Worm (Caenorhabditis elegans): ENCODE results near the gene F01G10.9.

F01G10.9 gene

DNA sequence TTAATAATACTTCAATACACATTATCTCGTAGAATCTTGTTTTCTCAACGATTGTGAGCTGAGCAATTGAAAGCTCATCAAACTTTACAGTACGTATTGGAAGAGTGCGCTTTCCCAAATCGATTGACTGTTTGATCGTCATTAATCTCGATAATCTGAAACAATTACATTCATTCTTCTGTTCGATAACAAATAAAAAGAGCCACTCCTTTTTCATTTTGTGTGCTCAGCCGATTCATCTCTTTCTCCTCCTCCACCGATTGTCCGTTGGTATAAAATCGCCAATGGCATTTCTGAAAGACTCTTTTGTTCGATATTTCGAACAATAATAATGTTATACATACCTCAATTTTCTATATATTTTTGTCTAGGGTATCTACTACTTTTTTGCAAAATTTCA is 35.7 kb downstream of the F01G10.9 start, which contains the start of gene nas-12:
TSS of gene nas-12 (plus strand) at position 301 of the 400 bp plus-strand sequence.
- TF ChIP-seq unc-42 (tag; optimal IDR thresholded peaks at IDR 0.05) (no peak), ceh-30 (tag; optimal IDR thresholded peaks at IDR 0.05) (no peak), ceh-45 (GFP tag; IDR thresholded peaks at IDR 0.05) (no peak), hlh-6 (tag; optimal IDR thresholded peaks at IDR 0.05) (no peak), rnt-1 (tag; optimal IDR thresholded peaks at IDR 0.05) (no peak), nhr-11 (tag; optimal IDR thresholded peaks at IDR 0.05) (no peak), K02D7.2 (tag; optimal IDR thresholded peaks at IDR 0.05) (no peak), ahr-1 (tag; optimal IDR thresholded peaks at IDR 0.05) (no peak), ceh-19 (GFP tag; optimal IDR thresholded peaks at IDR 0.05) (no peak), C08G9.2 (tag; optimal IDR thresholded peaks at IDR 0.05) (no peak), ztf-16 (tag; optimal IDR thresholded peaks at IDR 0.05) (no peak), madf-2 (tag; optimal IDR thresholded peaks at IDR 0.05) (no peak), nhr-232 (tag; optimal IDR thresholded peaks at IDR 0.05) (no peak)

DNA sequence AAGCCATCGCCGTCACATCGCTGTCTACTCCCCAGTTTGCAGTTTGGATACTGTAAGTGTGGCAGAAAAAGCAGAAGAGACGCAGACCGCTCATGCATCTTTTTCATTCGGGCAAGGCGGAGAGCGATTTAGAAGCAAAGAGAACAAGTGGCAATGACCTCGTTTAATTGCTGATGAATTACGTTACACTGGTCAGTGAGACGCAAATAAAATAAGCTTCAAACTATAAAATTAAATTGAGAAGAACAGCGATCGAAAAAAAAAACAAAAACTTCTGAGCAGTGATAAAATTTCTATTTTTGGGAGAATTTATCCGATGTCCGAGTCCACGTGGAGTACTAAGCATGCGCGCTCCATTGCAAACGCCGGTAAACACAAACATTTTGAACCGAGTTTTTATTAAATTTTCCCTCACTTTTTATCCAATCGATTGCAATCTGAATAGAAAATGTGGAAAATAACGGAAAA is 37.3 kb downstream of the F01G10.9 start, which contains the start of gene C24F3.2:
TSS of gene C24F3.2 (plus strand) at position 418 of the 468 bp plus-strand sequence.
- no peak for TF ChIP-seq ama-1 (optimal IDR thresholded peaks at IDR 0.05)
- TF ChIP-seq odd-2 (tag; optimal IDR thresholded peaks at IDR 0.05), result no peak
- peak; percentile 75 for TF ChIP-seq unc-42 (tag; optimal IDR thresholded peaks at IDR 0.05)
- TF ChIP-seq Y22D7AL.16 (tag; optimal IDR thresholded peaks at IDR 0.05), result no peak
- TF ChIP-seq fkh-6 (tag; optimal IDR thresholded peaks at IDR 0.05), result no peak
- peak; percentile 17 for TF ChIP-seq nfya-1 (tag; optimal IDR thresholded peaks at IDR 0.05)
- TF ChIP-seq eyg-1 (tag; optimal IDR thresholded peaks at IDR 0.05), result no peak
- no peak for TF ChIP-seq ceh-48 (tag; optimal IDR thresholded peaks at IDR 0.05)
- no peak for TF ChIP-seq fax-1 (tag; optimal IDR thresholded peaks at IDR 0.05)
- TF ChIP-seq pha-4 (tag; optimal IDR thresholded peaks at IDR 0.05), result no peak
- no peak for TF ChIP-seq ceh-22 (tag; optimal IDR thresholded peaks at IDR 0.05)
- no peak for TF ChIP-seq tbx-7 (tag; optimal IDR thresholded peaks at IDR 0.05)
- no peak for TF ChIP-seq sox-2 (GFP tag; IDR thresholded peaks at IDR 0.05)
- TF ChIP-seq ceh-18 (tag; optimal IDR thresholded peaks at IDR 0.05), result peak; percentile 29
- TF ChIP-seq ceh-2 (tag; optimal IDR thresholded peaks at IDR 0.05), result peak; percentile 26
- no peak for TF ChIP-seq gmeb-2 (tag; optimal IDR thresholded peaks at IDR 0.05)
- TF ChIP-seq dmd-4 (tag; optimal IDR thresholded peaks at IDR 0.05; ENCODE audit: borderline replicate concordance), result no peak
- TF ChIP-seq elt-4 (tag; optimal IDR thresholded peaks at IDR 0.05), result no peak
- peak; percentile 68 for TF ChIP-seq ref-2 (tag; optimal IDR thresholded peaks at IDR 0.05)
- no peak for TF ChIP-seq lin-11 (tag; optimal IDR thresholded peaks at IDR 0.05)
- peak; percentile 30 for TF ChIP-seq tbx-2 (tag; optimal IDR thresholded peaks at IDR 0.05)
- TF ChIP-seq syd-9 (tag; optimal IDR thresholded peaks at IDR 0.05), result peak; percentile 6
- no peak for TF ChIP-seq unc-3 (GFP tag; conservative IDR thresholded peaks at IDR 0.05)
- TF ChIP-seq unc-3 (tag; optimal IDR thresholded peaks at IDR 0.05), result no peak
- no peak for TF ChIP-seq mec-3 (tag; optimal IDR thresholded peaks at IDR 0.05; ENCODE audit: borderline replicate concordance)
- no peak for TF ChIP-seq ceh-45 (GFP tag; IDR thresholded peaks at IDR 0.05)
- TF ChIP-seq ceh-19 (GFP tag; optimal IDR thresholded peaks at IDR 0.05), result no peak
- no peak for TF ChIP-seq C08G9.2 (tag; optimal IDR thresholded peaks at IDR 0.05)
- TF ChIP-seq lim-6 (tag; optimal IDR thresholded peaks at IDR 0.05), result no peak
- TF ChIP-seq rnt-1 (tag; optimal IDR thresholded peaks at IDR 0.05), result peak; percentile 21
- TF ChIP-seq zip-5 (tag; optimal IDR thresholded peaks at IDR 0.05), result peak; percentile 5
- no peak for TF ChIP-seq hlh-30 (tag; optimal IDR thresholded peaks at IDR 0.05; ENCODE audit: insufficient read depth)
- TF ChIP-seq ceh-31 (tag; optimal IDR thresholded peaks at IDR 0.05), result peak; percentile 64

DNA sequence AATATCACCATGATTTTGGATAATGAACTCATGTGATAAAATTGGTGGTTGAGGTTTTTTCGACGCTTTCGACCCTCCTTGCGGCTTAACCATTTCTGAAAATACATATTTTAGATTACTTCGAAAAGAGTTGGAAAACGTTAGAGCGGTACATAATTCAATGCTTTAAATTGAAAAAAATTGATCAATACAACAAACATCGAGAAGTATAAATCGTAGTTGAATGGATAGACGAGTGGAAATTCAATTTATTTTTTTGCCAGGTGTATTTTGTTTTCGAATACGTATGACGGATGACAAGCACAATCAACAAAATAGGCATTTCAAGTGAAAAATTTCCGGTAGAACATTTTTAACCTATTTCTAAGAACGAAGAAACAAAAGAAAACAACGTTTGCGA is 38.3 kb downstream of the F01G10.9 start, which contains the start of gene tram-1:
TSS of gene tram-1 (minus strand) at position 101 of the 400 bp plus-strand sequence.
- TF ChIP-seq tbx-7 (tag; optimal IDR thresholded peaks at IDR 0.05), result no peak
- TF ChIP-seq tbx-2 (tag; optimal IDR thresholded peaks at IDR 0.05), result no peak
- no peak for TF ChIP-seq elt-4 (tag; optimal IDR thresholded peaks at IDR 0.05)
- no peak for TF ChIP-seq eyg-1 (tag; optimal IDR thresholded peaks at IDR 0.05)
- TF ChIP-seq dve-1 (tag; optimal IDR thresholded peaks at IDR 0.05), result no peak
- TF ChIP-seq ceh-6 (GFP tag; optimal IDR thresholded peaks at IDR 0.05), result no peak
- no peak for TF ChIP-seq pqm-1 (tag; optimal IDR thresholded peaks at IDR 0.05)
- TF ChIP-seq hlh-6 (tag; optimal IDR thresholded peaks at IDR 0.05), result no peak
- TF ChIP-seq che-1 (tag; optimal IDR thresholded peaks at IDR 0.05), result no peak
- no peak for TF ChIP-seq ceh-2 (tag; optimal IDR thresholded peaks at IDR 0.05)
- TF ChIP-seq ceh-34 (tag; optimal IDR thresholded peaks at IDR 0.05), result no peak
